Worm (Caenorhabditis elegans) whole organism, L4 larva: ENCODE results near the gene C06G4.6.
A peak's percentile ranks its signal among the peaks of the same experiment; 100 is the strongest.

Source experiments
- D1046.2 ChIP-seq: fragments of 200-800 bp; sonication (Bioruptor generic); IDR thresholded peaks from 2 replicates; pipeline ENCODE4 v1.3.6; 2022; ENCODE audit warnings: missing genetic modification characterization, missing compliant biosample characterization
- Y5F2A.4 ChIP-seq: fragments of 200-800 bp; sonication (Bioruptor generic); optimal IDR thresholded peaks from 2 replicates; lab custom pipeline; 2018; ENCODE audit warnings: mild to moderate bottlenecking, missing genetic modification characterization, missing compliant biosample characterization
- aha-1 ChIP-seq: fragments of 150-350 bp; peaks from one replicate; lab custom pipeline; 2014; ENCODE audit warnings: missing biosample characterization, missing genetic modification characterization
- ces-1 ChIP-seq: fragments of 150-350 bp; sonication (generic microtip); optimal IDR thresholded peaks from 4 replicates; lab custom pipeline; 2014; ENCODE audit warnings: missing biosample characterization, missing genetic modification reagents, missing genetic modification characterization
- ctbp-1 ChIP-seq: fragments of 200-800 bp; sonication (Bioruptor generic); IDR thresholded peaks from 2 replicates; pipeline ENCODE4 v1.3.6; 2022; ENCODE audit warnings: missing genetic modification reagents, missing genetic modification characterization, missing compliant biosample characterization
- daf-16 ChIP-seq, 3 experiments: sonication (generic microtip); optimal IDR thresholded peaks; 2 replicates each; lab custom pipeline; 2016 to 2017; ENCODE audit warnings: missing genetic modification characterization in 3 of 3, missing genetic modification reagents in 3 of 3, mild to moderate bottlenecking in 2 of 3, missing compliant biosample characterization in 2 of 3, missing biosample characterization in 1 of 3, moderate library complexity in 1 of 3
- daf-8 ChIP-seq: fragments of 200-800 bp; sonication (Bioruptor generic); IDR thresholded peaks from 2 replicates; pipeline ENCODE4 v1.3.6; 2022; ENCODE audit warnings: missing genetic modification characterization, missing compliant biosample characterization
- dmd-8 ChIP-seq: fragments of 200-800 bp; sonication (Bioruptor generic); IDR thresholded peaks from 2 replicates; pipeline ENCODE4 v1.3.6; 2022; ENCODE audit warnings: missing genetic modification characterization, missing compliant biosample characterization
- dmd-9 ChIP-seq: fragments of 200-800 bp; sonication (Bioruptor generic); IDR thresholded peaks from 2 replicates; pipeline ENCODE4 v1.3.6; 2022; ENCODE audit warnings: missing genetic modification reagents, missing genetic modification characterization, missing compliant biosample characterization
- egl-43 ChIP-seq: fragments of 200-800 bp; sonication (Bioruptor generic); IDR thresholded peaks from 2 replicates; pipeline ENCODE4 v1.3.6; 2022; ENCODE audit warnings: missing genetic modification reagents, missing genetic modification characterization, missing compliant biosample characterization
- fkh-10 ChIP-seq: fragments of 150-350 bp; optimal IDR thresholded peaks from 2 replicates; lab custom pipeline; 2014; ENCODE audit warnings: missing biosample characterization, missing genetic modification reagents, missing genetic modification characterization
- fos-1 ChIP-seq: fragments of 150-350 bp; optimal IDR thresholded peaks from 2 replicates; lab custom pipeline; 2014; ENCODE audit warnings: missing biosample characterization, missing genetic modification characterization
- gei-8 ChIP-seq: fragments of 200-800 bp; sonication (Bioruptor generic); optimal IDR thresholded peaks from 2 replicates; lab custom pipeline; 2018; ENCODE audit warnings: mild to moderate bottlenecking, missing genetic modification characterization, missing compliant biosample characterization
- hif-1 ChIP-seq, 2 experiments: sonication (generic microtip); optimal IDR thresholded peaks; 2 replicates each; lab custom pipeline; 2016 to 2017; ENCODE audit warnings: missing compliant biosample characterization in 2 of 2, missing genetic modification characterization in 2 of 2, missing genetic modification reagents in 2 of 2, missing genotype in 2 of 2, mild to moderate bottlenecking in 1 of 2
- hlh-30 ChIP-seq: sonication (generic microtip); optimal IDR thresholded peaks from 2 replicates; lab custom pipeline; 2017; ENCODE audit warnings: antibody characterized with exemption, mild to moderate bottlenecking, missing genetic modification characterization, missing compliant biosample characterization; ENCODE audit not compliant: insufficient read depth
- jun-1 ChIP-seq: fragments of 150-350 bp; optimal IDR thresholded peaks from 2 replicates; lab custom pipeline; 2014; ENCODE audit warnings: missing biosample characterization, missing genetic modification reagents, missing genetic modification characterization
- lin-1 ChIP-seq: fragments of 200-800 bp; sonication (Bioruptor generic); IDR thresholded peaks from 2 replicates; pipeline ENCODE4 v1.3.6; 2022; ENCODE audit warnings: missing genetic modification reagents, missing genetic modification characterization, missing compliant biosample characterization
- lin-29 ChIP-seq: fragments of 200-800 bp; sonication (Bioruptor generic); IDR thresholded peaks from 2 replicates; pipeline ENCODE4 v1.3.6; 2022; ENCODE audit warnings: missing genetic modification reagents, missing genetic modification characterization, missing compliant biosample characterization
- lin-38 ChIP-seq: fragments of 200-800 bp; sonication (Bioruptor generic); IDR thresholded peaks from 2 replicates; pipeline ENCODE4 v1.3.6; 2022; ENCODE audit warnings: missing genetic modification reagents, missing genetic modification characterization, missing compliant biosample characterization
- madf-9 ChIP-seq: fragments of 200-800 bp; sonication (Bioruptor generic); conservative IDR thresholded peaks from 2 replicates; pipeline ENCODE4 v1.3.6; 2022; ENCODE audit warnings: missing genetic modification reagents, missing genetic modification characterization, missing compliant biosample characterization
- mes-2 ChIP-seq: sonication (generic microtip); optimal IDR thresholded peaks from 2 replicates; lab custom pipeline; 2016; ENCODE audit warnings: missing genotype, mild to moderate bottlenecking, missing genetic modification characterization, missing compliant biosample characterization; ENCODE audit not compliant: poor library complexity, severe bottlenecking
- mxl-3 ChIP-seq: fragments of 200-800 bp; sonication (Bioruptor generic); optimal IDR thresholded peaks from 2 replicates; lab custom pipeline; 2018; ENCODE audit warnings: mild to moderate bottlenecking, missing genetic modification characterization, missing compliant biosample characterization
- nhr-10 ChIP-seq: fragments of 150-350 bp; optimal IDR thresholded peaks from 2 replicates; lab custom pipeline; 2014; ENCODE audit warnings: missing biosample characterization, missing genetic modification characterization
- nhr-102 ChIP-seq: sonication (generic microtip); optimal IDR thresholded peaks from 2 replicates; lab custom pipeline; 2016; ENCODE audit warnings: mild to moderate bottlenecking, missing genetic modification characterization, moderate library complexity, missing compliant biosample characterization
- nhr-42 ChIP-seq: fragments of 200-800 bp; sonication (Bioruptor generic); IDR thresholded peaks from 2 replicates; pipeline ENCODE4 v1.3.6; 2022; ENCODE audit warnings: missing genetic modification characterization, missing compliant biosample characterization
- nhr-48 ChIP-seq: sonication (generic microtip); optimal IDR thresholded peaks from 2 replicates; lab custom pipeline; 2016; ENCODE audit warnings: mild to moderate bottlenecking, missing genetic modification characterization, missing compliant biosample characterization
- nhr-77 ChIP-seq: fragments of 150-350 bp; optimal IDR thresholded peaks from 2 replicates; lab custom pipeline; 2014; ENCODE audit warnings: missing biosample characterization, missing genetic modification characterization
- pqm-1 ChIP-seq: sonication (generic microtip); optimal IDR thresholded peaks from 2 replicates; lab custom pipeline; 2017; ENCODE audit warnings: missing biosample characterization, missing genetic modification characterization
- snpc-1.2 ChIP-seq: fragments of 200-800 bp; sonication (Bioruptor generic); IDR thresholded peaks from 2 replicates; pipeline ENCODE4 v1.3.6; 2022; ENCODE audit warnings: missing genetic modification reagents, missing genetic modification characterization, missing compliant biosample characterization
- tag-97 ChIP-seq: fragments of 200-800 bp; sonication (Bioruptor generic); IDR thresholded peaks from 2 replicates; pipeline ENCODE4 v1.3.6; 2022; ENCODE audit warnings: missing genetic modification characterization, missing compliant biosample characterization
- tra-1 ChIP-seq: fragments of 200-800 bp; sonication (Bioruptor generic); IDR thresholded peaks from 2 replicates; pipeline ENCODE4 v1.3.6; 2022; ENCODE audit warnings: missing genetic modification reagents, missing genetic modification characterization, missing compliant biosample characterization
- unc-62 ChIP-seq, 3 experiments: fragments of 150-350 bp in 1 of 3; sonication (generic microtip); optimal IDR thresholded peaks in 2 of 3; peaks in 1 of 3; 1 replicate in 1 of 3; 2 replicates in 2 of 3; lab custom pipeline; 2014 to 2017; ENCODE audit warnings: missing biosample characterization in 3 of 3, missing genetic modification characterization in 3 of 3, missing genetic modification reagents in 3 of 3, missing genotype in 1 of 3
- vab-7 ChIP-seq: fragments of 200-800 bp; sonication (Bioruptor generic); IDR thresholded peaks from 2 replicates; pipeline ENCODE4 v1.3.6; 2022; ENCODE audit warnings: missing genetic modification reagents, missing genetic modification characterization, missing compliant biosample characterization
- zag-1 ChIP-seq: fragments of 150-350 bp; optimal IDR thresholded peaks from 2 replicates; lab custom pipeline; 2014; ENCODE audit warnings: missing biosample characterization, missing genetic modification characterization
- zfp-3 ChIP-seq: fragments of 200-800 bp; sonication (Bioruptor generic); conservative IDR thresholded peaks from 2 replicates; pipeline ENCODE4 v1.3.6; 2022; ENCODE audit warnings: missing genetic modification reagents, missing genetic modification characterization, missing compliant biosample characterization
- zip-11 ChIP-seq: fragments of 200-800 bp; sonication (Bioruptor generic); IDR thresholded peaks from 2 replicates; pipeline ENCODE4 v1.3.6; 2022; ENCODE audit warnings: missing genetic modification characterization, missing compliant biosample characterization
- zip-2 ChIP-seq: fragments of 150-350 bp; optimal IDR thresholded peaks from 2 replicates; lab custom pipeline; 2014; ENCODE audit warnings: missing biosample characterization, missing genetic modification characterization

Gene C06G4.6

DNA sequence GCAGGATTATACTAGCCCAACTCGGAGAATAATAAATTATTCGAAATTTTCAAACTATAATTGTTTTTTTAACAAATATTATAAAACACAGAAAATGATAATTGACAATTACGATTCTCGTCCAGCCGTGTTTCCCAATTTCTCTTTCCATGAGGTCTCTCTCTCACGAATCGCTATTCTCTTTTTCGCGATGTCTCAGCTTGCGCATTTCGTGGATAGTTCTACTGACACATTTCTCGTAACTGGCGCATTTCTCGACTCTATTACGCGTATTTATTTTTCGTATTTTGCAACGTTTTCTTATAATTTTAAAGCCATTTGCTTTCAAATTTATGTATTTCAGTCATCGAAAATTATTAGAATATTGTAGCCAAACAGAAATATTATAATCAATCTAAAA, 39.6 kb downstream of the C06G4.6 start (continued):
- peak; percentile 100 for TF ChIP-seq mes-2 (tag; lab: Kevin White, UChicago)
- peak; percentile 99 for TF ChIP-seq tra-1 (GFP tag; lab: Robert Waterston, UW)
- no peak; the same call in 1 of the 2 replicates for TF ChIP-seq egl-43 (GFP tag; lab: Robert Waterston, UW)
- TF ChIP-seq hlh-30 = peak; percentile 93

ce11 chrIII:8044187-8044586, 40.0 kb downstream of the C06G4.6 start, which contains the start of gene K12H4.5:
Gene K12H4.5, plus strand, starts transcription at chrIII:8044487.
- TF ChIP-seq fkh-10 (no peak), zip-2 (tag; lab: Kevin White, UChicago) (no peak), dmd-9 (no peak), gei-8 (GFP tag; lab: Kevin White, UChicago) (no peak), nhr-42 (GFP tag; lab: Robert Waterston, UW) (no peak), hlh-30 (no peak), dmd-8 (GFP tag; lab: Robert Waterston, UW) (no peak), mxl-3 (GFP tag; lab: Kevin White, UChicago) (no peak), nhr-48 (tag; lab: Kevin White, UChicago) (no peak), lin-38 (GFP tag; lab: Robert Waterston, UW) (no peak), jun-1 (tag; lab: Kevin White, UChicago) (no peak), tag-97 (GFP tag; lab: Robert Waterston, UW) (no peak), nhr-102 (no peak)

- TF ChIP-seq snpc-1.2 (GFP tag; lab: Robert Waterston, UW) (no peak), madf-9 (no peak), D1046.2 (GFP tag; lab: Robert Waterston, UW) (no peak), aha-1 (peak; percentile 45), Y5F2A.4 (GFP tag; lab: Kevin White, UChicago) (no peak), daf-16 (GFP tag; optimal IDR thresholded peaks at IDR 0.05; lab: Kevin White, UChicago) (no peak), daf-16 (tag; optimal IDR thresholded peaks at IDR 0.05; lab: Kevin White, UChicago) (peak; percentile 18), nhr-77 (tag; lab: Kevin White, UChicago) (no peak)
Measured at ce11 chrIII:8044717-8045116, 40.5 kb downstream of the C06G4.6 start, which contains the start of gene spcs-3. Gene spcs-3, plus strand, starts transcription at chrIII:8045017.

- TF ChIP-seq unc-62 (GFP tag; optimal IDR thresholded peaks at IDR 0.05 in 1 of 2; lab: Kevin White, UChicago) = peak in 1 of 2 experiments; percentile 79
- TF ChIP-seq unc-62 (tag; optimal IDR thresholded peaks at IDR 0.05; lab: Kevin White, UChicago) = no peak
- no peak for TF ChIP-seq zag-1 (tag; lab: Kevin White, UChicago)
- TF ChIP-seq jun-1 (tag; lab: Kevin White, UChicago) = no peak
- TF ChIP-seq lin-38 (GFP tag; lab: Robert Waterston, UW) = 0 out of 2 replicates have a peak, but pooled peaks have one; percentile 20
- TF ChIP-seq lin-1 = 0 out of 2 replicates have a peak, but pooled peaks have one; percentile 8
- TF ChIP-seq hlh-30 = no peak
Measured at ce11 chrIII:8045734-8046133, 41.5 kb downstream of the C06G4.6 start, which contains the start of gene K12H4.3. Gene K12H4.3, plus strand, starts transcription at chrIII:8046034.

DNA sequence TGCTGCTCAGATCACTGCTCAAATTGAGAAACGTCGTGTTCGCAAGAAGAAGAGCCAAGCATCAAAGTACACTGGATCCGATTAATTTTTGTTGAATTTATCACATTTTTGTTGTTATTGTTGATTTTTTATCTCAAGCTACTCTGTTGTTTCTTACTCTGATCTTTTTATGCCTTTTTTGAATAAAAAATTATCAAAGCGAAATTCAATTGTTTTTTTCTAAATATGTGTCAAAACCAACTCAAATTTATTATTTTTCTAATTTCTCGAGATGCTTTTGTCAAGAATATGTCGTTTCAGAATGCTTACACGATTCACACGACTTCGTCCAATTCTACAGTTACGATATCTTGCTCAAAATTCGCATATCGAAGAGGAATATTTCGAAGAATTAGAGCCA, 43.2 kb downstream of the C06G4.6 start, which contains the start of gene K12H4.2:
K12H4.2 (plus strand) TSS at position 301 of the 400 bp plus-strand sequence.
- TF ChIP-seq zfp-3 (GFP tag; lab: Robert Waterston, UW) = no peak
- TF ChIP-seq Y5F2A.4 (GFP tag; lab: Kevin White, UChicago) = no peak
- TF ChIP-seq tra-1 (GFP tag; lab: Robert Waterston, UW) = no peak
- TF ChIP-seq fos-1 (tag; lab: Kevin White, UChicago) = no peak
- TF ChIP-seq gei-8 (GFP tag; lab: Kevin White, UChicago) = no peak
- no peak for TF ChIP-seq ctbp-1 (GFP tag; lab: Robert Waterston, UW)
- TF ChIP-seq zip-2 (tag; lab: Kevin White, UChicago) = no peak
- TF ChIP-seq pqm-1 (tag; lab: Kevin White, UChicago) = no peak
- TF ChIP-seq nhr-10 (tag; lab: Kevin White, UChicago) = no peak
- no peak for TF ChIP-seq ces-1
- no peak for TF ChIP-seq unc-62 (GFP tag; optimal IDR thresholded peaks at IDR 0.05 in 1 of 2; lab: Kevin White, UChicago)
- no peak for TF ChIP-seq unc-62 (tag; optimal IDR thresholded peaks at IDR 0.05; lab: Kevin White, UChicago)
- TF ChIP-seq daf-8 (GFP tag; lab: Robert Waterston, UW) = no peak
- TF ChIP-seq lin-29 (GFP tag; lab: Robert Waterston, UW) = no peak
- TF ChIP-seq vab-7 (GFP tag; lab: Robert Waterston, UW) = no peak
- TF ChIP-seq zip-11 = no peak
- TF ChIP-seq daf-16 (GFP tag; optimal IDR thresholded peaks at IDR 0.05; lab: Kevin White, UChicago) = no peak
- TF ChIP-seq daf-16 (tag; optimal IDR thresholded peaks at IDR 0.05; lab: Kevin White, UChicago) = no peak
- TF ChIP-seq hif-1 (tag; optimal IDR thresholded peaks at IDR 0.05; lab: Kevin White, UChicago) = no peak
- TF ChIP-seq nhr-42 (GFP tag; lab: Robert Waterston, UW) = no peak
